Worm (Caenorhabditis elegans) whole organism, young adult: ENCODE measurements around the gene W02A2.12.

ENCODE experiments used
- B0019.2 ChIP-seq: fragments of 200-800 bp; sonication (Bioruptor generic); conservative IDR thresholded peaks from 2 replicates; pipeline ENCODE4 v1.3.6; 2022; ENCODE audit warnings: missing genetic modification reagents, missing genetic modification characterization, missing compliant biosample characterization
- B0261.1 ChIP-seq: sonication (generic microtip); optimal IDR thresholded peaks from 2 replicates; lab custom pipeline; 2016; ENCODE audit warnings: mild to moderate bottlenecking, missing genetic modification characterization, moderate library complexity, missing compliant biosample characterization
- F33H1.4 ChIP-seq: fragments of 200-800 bp; sonication (Bioruptor generic); IDR thresholded peaks from 2 replicates; pipeline ENCODE4 v1.3.6; 2022; ENCODE audit warnings: missing genetic modification reagents, missing genetic modification characterization, missing compliant biosample characterization
- F49E8.2 ChIP-seq: sonication (generic microtip); optimal IDR thresholded peaks from 3 replicates; lab custom pipeline; 2017; ENCODE audit warnings: missing genetic modification characterization, mild to moderate bottlenecking, missing compliant biosample characterization, antibody characterized with exemption, moderate library complexity; ENCODE audit not compliant: insufficient read depth
- K12H6.12 ChIP-seq: fragments of 200-800 bp; sonication (Bioruptor generic); optimal IDR thresholded peaks from 2 replicates; lab custom pipeline; 2018; ENCODE audit warnings: mild to moderate bottlenecking, missing genetic modification characterization, missing compliant biosample characterization
- T07F8.4 ChIP-seq: sonication (generic microtip); optimal IDR thresholded peaks from 2 replicates; lab custom pipeline; 2016; ENCODE audit warnings: mild to moderate bottlenecking, missing genetic modification characterization, moderate library complexity, missing compliant biosample characterization
- Y53G8AR.9 ChIP-seq: fragments of 200-800 bp; sonication (Bioruptor generic); conservative IDR thresholded peaks from 2 replicates; pipeline ENCODE4 v1.3.6; 2022; ENCODE audit warnings: missing genetic modification reagents, missing genetic modification characterization, missing compliant biosample characterization
- Y67H2A.10 ChIP-seq: fragments of 200-800 bp; sonication (Bioruptor generic); conservative IDR thresholded peaks from 2 replicates; pipeline ENCODE4 v1.3.6; 2022; ENCODE audit warnings: missing genetic modification reagents, missing genetic modification characterization, missing compliant biosample characterization
- Y79H2A.3 ChIP-seq: fragments of 200-800 bp; sonication (Bioruptor generic); conservative IDR thresholded peaks from 2 replicates; pipeline ENCODE4 v1.3.6; 2022; ENCODE audit warnings: missing genetic modification reagents, missing genetic modification characterization, missing compliant biosample characterization
- ZK185.1 ChIP-seq: sonication (generic microtip); optimal IDR thresholded peaks from 2 replicates; lab custom pipeline; 2016; ENCODE audit warnings: mild to moderate bottlenecking, missing genetic modification characterization, missing compliant biosample characterization; ENCODE audit not compliant: poor library complexity, severe bottlenecking
- ama-1 ChIP-seq, 3 experiments: fragments of 150-350 bp in 1 of 3; sonication (generic microtip) in 2 of 3; optimal IDR thresholded peaks; 2 replicates each; lab custom pipeline; 2014 to 2018; ENCODE audit warnings: missing biosample characterization in 2 of 3, missing genetic modification characterization in 2 of 3, missing genetic modification reagents in 2 of 3
- atf-7 ChIP-seq: sonication (generic microtip); optimal IDR thresholded peaks from 2 replicates; lab custom pipeline; 2017; ENCODE audit warnings: mild to moderate bottlenecking, missing genetic modification characterization, missing compliant biosample characterization
- attf-3 ChIP-seq: fragments of 200-800 bp; sonication (Bioruptor generic); conservative IDR thresholded peaks from 2 replicates; pipeline ENCODE4 v1.3.6; 2022; ENCODE audit warnings: missing genetic modification reagents, missing genetic modification characterization, missing compliant biosample characterization
- attf-5 ChIP-seq: fragments of 200-800 bp; sonication (Bioruptor generic); optimal IDR thresholded peaks from 2 replicates; lab custom pipeline; 2018; ENCODE audit warnings: mild to moderate bottlenecking, missing genetic modification characterization, missing compliant biosample characterization
- bed-1 ChIP-seq: fragments of 200-800 bp; sonication (Bioruptor generic); IDR thresholded peaks from 2 replicates; pipeline ENCODE4 v1.3.6; 2022; ENCODE audit warnings: missing genetic modification reagents, missing genetic modification characterization, missing compliant biosample characterization
- bed-2 ChIP-seq: fragments of 200-800 bp; sonication (Bioruptor generic); IDR thresholded peaks from 2 replicates; pipeline ENCODE4 v1.3.6; 2022; ENCODE audit warnings: missing genetic modification reagents, missing genetic modification characterization, missing compliant biosample characterization
- ceh-40 ChIP-seq: fragments of 200-800 bp; sonication (Bioruptor generic); IDR thresholded peaks from 2 replicates; pipeline ENCODE4 v1.3.6; 2022; ENCODE audit warnings: missing genetic modification characterization, missing compliant biosample characterization
- ceh-91 ChIP-seq: fragments of 200-800 bp; sonication (Bioruptor generic); IDR thresholded peaks from 2 replicates; pipeline ENCODE4 v1.3.6; 2022; ENCODE audit warnings: missing genetic modification reagents, missing genetic modification characterization, missing compliant biosample characterization
- egrh-3 ChIP-seq: fragments of 200-800 bp; sonication (Bioruptor generic); IDR thresholded peaks from 2 replicates; pipeline ENCODE4 v1.3.6; 2022; ENCODE audit warnings: missing genetic modification reagents, missing genetic modification characterization, missing compliant biosample characterization
- fkh-3 ChIP-seq: sonication (generic microtip); optimal IDR thresholded peaks from 2 replicates; lab custom pipeline; 2016; ENCODE audit warnings: mild to moderate bottlenecking, missing genetic modification characterization, missing compliant biosample characterization
- hrde-1 ChIP-seq: sonication (generic microtip); optimal IDR thresholded peaks from 2 replicates; lab custom pipeline; 2016; ENCODE audit warnings: missing genetic modification characterization, mild to moderate bottlenecking, missing compliant biosample characterization, moderate library complexity, missing genotype, missing genetic modification reagents, borderline replicate concordance
- let-607 ChIP-seq, 2 experiments: fragments of 200-800 bp in 1 of 2; sonication (Bioruptor generic) in 1 of 2; sonication (generic microtip) in 1 of 2; optimal IDR thresholded peaks; 2 replicates each; lab custom pipeline; 2016 to 2018; ENCODE audit warnings: mild to moderate bottlenecking in 2 of 2, missing compliant biosample characterization in 2 of 2, missing genetic modification characterization in 2 of 2, moderate library complexity in 2 of 2, missing genotype in 1 of 2
- lin-40 ChIP-seq: sonication (generic microtip); optimal IDR thresholded peaks from 2 replicates; lab custom pipeline; 2016; ENCODE audit warnings: missing genetic modification characterization, mild to moderate bottlenecking, missing compliant biosample characterization, missing genotype, missing genetic modification reagents
- lin-54 ChIP-seq: fragments of 200-800 bp; sonication (Bioruptor generic); optimal IDR thresholded peaks from 2 replicates; lab custom pipeline; 2018; ENCODE audit warnings: mild to moderate bottlenecking, missing genetic modification characterization, missing compliant biosample characterization
- lir-1 ChIP-seq: fragments of 200-800 bp; sonication (Bioruptor generic); conservative IDR thresholded peaks from 2 replicates; pipeline ENCODE4 v1.3.6; 2022; ENCODE audit warnings: missing genetic modification reagents, missing genetic modification characterization, missing compliant biosample characterization
- lsy-27 ChIP-seq: sonication (generic microtip); optimal IDR thresholded peaks from 2 replicates; lab custom pipeline; 2017; ENCODE audit warnings: missing genetic modification characterization, mild to moderate bottlenecking, missing compliant biosample characterization, antibody characterized with exemption, missing genotype, borderline replicate concordance; ENCODE audit not compliant: insufficient read depth
- madf-6 ChIP-seq: fragments of 200-800 bp; sonication (Bioruptor generic); IDR thresholded peaks from 2 replicates; pipeline ENCODE4 v1.3.6; 2022; ENCODE audit warnings: missing genetic modification reagents, missing genetic modification characterization, missing compliant biosample characterization
- madf-8 ChIP-seq: fragments of 200-800 bp; sonication (Bioruptor generic); conservative IDR thresholded peaks from 2 replicates; pipeline ENCODE4 v1.3.6; 2022; ENCODE audit warnings: missing genetic modification reagents, missing genetic modification characterization, missing compliant biosample characterization
- mcd-1 ChIP-seq: fragments of 200-800 bp; sonication (Bioruptor generic); IDR thresholded peaks from 2 replicates; pipeline ENCODE4 v1.3.6; 2022; ENCODE audit warnings: missing genetic modification reagents, missing genetic modification characterization, missing compliant biosample characterization
- mel-28 ChIP-seq: sonication (generic microtip); optimal IDR thresholded peaks from 2 replicates; lab custom pipeline; 2016; ENCODE audit warnings: borderline replicate concordance, mild to moderate bottlenecking, missing genetic modification characterization, missing compliant biosample characterization
- nfya-2 ChIP-seq: fragments of 200-800 bp; sonication (Bioruptor generic); IDR thresholded peaks from 2 replicates; pipeline ENCODE4 v1.3.6; 2022; ENCODE audit warnings: missing genetic modification reagents, missing genetic modification characterization, missing compliant biosample characterization
- nfyb-1 ChIP-seq: fragments of 200-800 bp; sonication (Bioruptor generic); IDR thresholded peaks from 2 replicates; pipeline ENCODE4 v1.3.6; 2022; ENCODE audit warnings: missing genetic modification reagents, missing genetic modification characterization, missing compliant biosample characterization
- nhr-120 ChIP-seq: fragments of 200-800 bp; sonication (Bioruptor generic); IDR thresholded peaks from 2 replicates; pipeline ENCODE4 v1.3.6; 2022; ENCODE audit warnings: missing genetic modification characterization, missing compliant biosample characterization
- pha-4 ChIP-seq: fragments of 150-350 bp; sonication (generic microtip); optimal IDR thresholded peaks from 2 replicates; lab custom pipeline; 2014; ENCODE audit warnings: missing biosample characterization, missing genetic modification reagents, missing genetic modification characterization
- rcor-1 ChIP-seq: fragments of 200-800 bp; sonication (Bioruptor generic); IDR thresholded peaks from 2 replicates; pipeline ENCODE4 v1.3.6; 2022; ENCODE audit warnings: missing genetic modification reagents, missing genetic modification characterization, missing compliant biosample characterization
- rec-8 ChIP-seq, 2 experiments: sonication (generic microtip); optimal IDR thresholded peaks; 2 replicates each; lab custom pipeline; 2016; ENCODE audit warnings: mild to moderate bottlenecking in 2 of 2, missing genetic modification characterization in 2 of 2, missing genetic modification reagents in 2 of 2, missing genotype in 2 of 2, missing biosample characterization in 1 of 2, missing compliant biosample characterization in 1 of 2, moderate library complexity in 1 of 2
- repo-1 ChIP-seq: sonication (generic microtip); optimal IDR thresholded peaks from 2 replicates; lab custom pipeline; 2017; ENCODE audit warnings: mild to moderate bottlenecking, missing genetic modification characterization, missing compliant biosample characterization
- sdz-38 ChIP-seq: sonication (generic microtip); optimal IDR thresholded peaks from 2 replicates; lab custom pipeline; 2016; ENCODE audit warnings: missing genotype, missing genetic modification characterization, missing compliant biosample characterization
- sea-2 ChIP-seq: fragments of 200-800 bp; sonication (Bioruptor generic); IDR thresholded peaks from 2 replicates; pipeline ENCODE4 v1.3.6; 2022; ENCODE audit warnings: missing genetic modification characterization, missing compliant biosample characterization
- snpc-3.4 ChIP-seq: sonication (generic microtip); optimal IDR thresholded peaks from 2 replicates; lab custom pipeline; 2017; ENCODE audit warnings: missing genetic modification characterization, mild to moderate bottlenecking, missing compliant biosample characterization, antibody characterized with exemption, moderate library complexity, missing genotype, missing genetic modification reagents
- somi-1 ChIP-seq: fragments of 200-800 bp; sonication (Bioruptor generic); optimal IDR thresholded peaks from 2 replicates; lab custom pipeline; 2018; ENCODE audit warnings: mild to moderate bottlenecking, missing genetic modification characterization, missing compliant biosample characterization
- tbx-9 ChIP-seq: sonication (generic microtip); optimal IDR thresholded peaks from 2 replicates; lab custom pipeline; 2016; ENCODE audit warnings: borderline replicate concordance, missing genetic modification characterization, inconsistent platforms, missing compliant biosample characterization
- tlf-1 ChIP-seq: fragments of 200-800 bp; sonication (Bioruptor generic); optimal IDR thresholded peaks from 2 replicates; lab custom pipeline; 2018; ENCODE audit warnings: mild to moderate bottlenecking, missing genetic modification characterization, missing compliant biosample characterization
- unc-130 ChIP-seq: sonication (generic microtip); optimal IDR thresholded peaks from 2 replicates; lab custom pipeline; 2016; ENCODE audit warnings: missing genetic modification reagents, missing genetic modification characterization, missing compliant biosample characterization
- xnd-1 ChIP-seq: sonication (generic microtip); optimal IDR thresholded peaks from 2 replicates; lab custom pipeline; 2016; ENCODE audit warnings: missing genotype, missing genetic modification reagents, missing genetic modification characterization, missing compliant biosample characterization
- zim-3 ChIP-seq: sonication (generic microtip); optimal IDR thresholded peaks from 2 replicates; lab custom pipeline; 2017; ENCODE audit warnings: mild to moderate bottlenecking, missing genetic modification characterization, moderate library complexity, missing compliant biosample characterization
- ztf-6 ChIP-seq: fragments of 200-800 bp; sonication (Bioruptor generic); IDR thresholded peaks from 2 replicates; pipeline ENCODE4 v1.3.6; 2022; ENCODE audit warnings: missing genetic modification reagents, missing genetic modification characterization, missing compliant biosample characterization

Gene W02A2.12

DNA sequence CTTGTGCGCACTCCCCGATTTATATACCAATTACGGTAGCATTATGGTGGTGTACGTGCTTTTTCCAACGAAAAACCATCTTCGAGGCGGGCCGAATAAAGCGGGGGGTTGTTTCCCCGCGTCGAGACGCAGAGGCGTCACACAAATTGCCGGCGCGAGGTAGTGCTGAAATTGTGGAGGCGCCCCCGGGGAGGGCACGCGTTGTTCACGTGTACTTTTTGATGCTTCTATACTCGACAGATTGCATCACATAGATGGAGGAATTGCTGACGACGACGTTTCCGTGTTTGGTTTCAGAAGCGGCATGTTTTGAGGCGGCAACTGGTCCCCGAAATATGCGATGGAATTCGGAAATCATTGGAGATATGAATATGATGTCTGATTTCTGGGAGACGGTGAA, 46.6 kb upstream of the W02A2.12 start (continued):
- TF ChIP-seq ceh-91 (GFP tag; lab: Robert Waterston, UW) (no peak), let-607 (tag; optimal IDR thresholded peaks at IDR 0.05; lab: Kevin White, UChicago) (peak in 1 of 2 experiments; percentile 49), tbx-9 (tag; lab: Kevin White, UChicago) (no peak), rcor-1 (GFP tag; lab: Robert Waterston, UW) (peak; percentile 49), sdz-38 (no peak), madf-8 (GFP tag; lab: Robert Waterston, UW) (no peak), repo-1 (tag; lab: Kevin White, UChicago) (peak; percentile 51), attf-5 (GFP tag; lab: Kevin White, UChicago) (peak; percentile 64), egrh-3 (0 out of 2 replicates have a peak, but pooled peaks have one; percentile 27), nfya-2 (GFP tag; lab: Robert Waterston, UW) (no peak), B0261.1 (no peak), attf-3 (GFP tag; lab: Robert Waterston, UW) (no peak), ztf-6 (GFP tag; lab: Robert Waterston, UW) (0 out of 2 replicates have a peak, but pooled peaks have one; percentile 74), mcd-1 (GFP tag; lab: Robert Waterston, UW) (peak; percentile 77), atf-7 (tag; lab: Kevin White, UChicago) (peak; percentile 82), B0019.2 (no peak), fkh-3 (tag; lab: Kevin White, UChicago) (no peak), lsy-27 (tag; lab: Kevin White, UChicago) (no peak), nfyb-1 (GFP tag; lab: Robert Waterston, UW) (0 out of 2 replicates have a peak, but pooled peaks have one; percentile 51), zim-3 (tag; lab: Kevin White, UChicago) (no peak), Y79H2A.3 (GFP tag; lab: Robert Waterston, UW) (no peak), bed-1 (GFP tag; lab: Robert Waterston, UW) (0 out of 2 replicates have a peak, but pooled peaks have one; percentile 76), lin-40 (tag; lab: Kevin White, UChicago) (peak; percentile 83), ama-1 (optimal IDR thresholded peaks at IDR 0.05; lab: Kevin White, UChicago) (no peak), ama-1 (GFP tag; optimal IDR thresholded peaks at IDR 0.05; lab: Kevin White, UChicago) (no peak), rec-8 (tag; optimal IDR thresholded peaks at IDR 0.05; lab: Kevin White, UChicago) (no peak), hrde-1 (tag; lab: Kevin White, UChicago) (no peak), lir-1 (GFP tag; lab: Robert Waterston, UW) (peak; percentile 44; the same call in 1 of the 2 replicates), Y67H2A.10 (GFP tag; lab: Robert Waterston, UW) (no peak), ZK185.1 (tag; lab: Kevin White, UChicago) (no peak), Y53G8AR.9 (no peak), ceh-40 (GFP tag; lab: Robert Waterston, UW) (no peak), tlf-1 (GFP tag; lab: Kevin White, UChicago) (no peak), lin-54 (GFP tag; lab: Kevin White, UChicago) (peak; percentile 44), nhr-120 (GFP tag; lab: Robert Waterston, UW) (no peak), snpc-3.4 (no peak), sea-2 (GFP tag; lab: Robert Waterston, UW) (no peak), xnd-1 (tag; lab: Kevin White, UChicago) (no peak), F49E8.2 (tag; lab: Kevin White, UChicago) (no peak), bed-2 (GFP tag; lab: Robert Waterston, UW) (no peak), madf-6 (GFP tag; lab: Robert Waterston, UW) (no peak), F33H1.4 (GFP tag; lab: Robert Waterston, UW) (no peak), unc-130 (GFP tag; lab: Kevin White, UChicago) (no peak), T07F8.4 (tag; lab: Kevin White, UChicago) (no peak), K12H6.12 (tag; lab: Kevin White, UChicago) (peak; percentile 82), pha-4 (tag; lab: Kevin White, UChicago) (no peak), mel-28 (tag; lab: Kevin White, UChicago) (no peak), somi-1 (GFP tag; lab: Kevin White, UChicago) (peak; percentile 85)
